Worm (Caenorhabditis elegans) whole organism, early embryonic: ENCODE data around the gene Y67D8C.6.

Experiments
- B0310.2 ChIP-seq: sonication (generic microtip); optimal IDR thresholded peaks from 2 replicates; lab custom pipeline; 2016; ENCODE audit warnings: mild to moderate bottlenecking, missing genetic modification characterization, missing compliant biosample characterization
- F13C5.2 ChIP-seq: sonication (generic microtip); optimal IDR thresholded peaks from 2 replicates; lab custom pipeline; 2017; ENCODE audit warnings: mild to moderate bottlenecking, missing genetic modification characterization, inconsistent platforms, missing compliant biosample characterization
- aly-1 ChIP-seq: sonication (generic microtip); optimal IDR thresholded peaks from 2 replicates; lab custom pipeline; 2016; ENCODE audit warnings: missing genetic modification characterization, missing compliant biosample characterization
- ama-1 ChIP-seq: fragments of 150-350 bp; optimal IDR thresholded peaks from 2 replicates; lab custom pipeline; 2014
- ceh-13 ChIP-seq: fragments of 200-800 bp; sonication (Bioruptor generic); optimal IDR thresholded peaks from 2 replicates; lab custom pipeline; 2018; ENCODE audit warnings: mild to moderate bottlenecking, missing genetic modification characterization, missing compliant biosample characterization
- ceh-36 ChIP-seq: sonication (generic microtip); optimal IDR thresholded peaks from 2 replicates; lab custom pipeline; 2016; ENCODE audit warnings: missing genetic modification characterization, inconsistent platforms, missing compliant biosample characterization
- ets-7 ChIP-seq: sonication (generic microtip); optimal IDR thresholded peaks from 2 replicates; lab custom pipeline; 2016; ENCODE audit warnings: missing genotype, missing genetic modification characterization, missing compliant biosample characterization
- flt-1 ChIP-seq: fragments of 200-800 bp; sonication (Bioruptor generic); IDR thresholded peaks from 2 replicates; pipeline ENCODE4 v1.3.6; 2022; ENCODE audit warnings: missing genetic modification characterization, missing compliant biosample characterization
- hmbx-1 ChIP-seq: sonication (generic microtip); optimal IDR thresholded peaks from 2 replicates; lab custom pipeline; 2016; ENCODE audit warnings: mild to moderate bottlenecking, missing genetic modification characterization, missing compliant biosample characterization
- hmg-4 ChIP-seq: fragments of 200-800 bp; sonication (Bioruptor generic); optimal IDR thresholded peaks from 2 replicates; lab custom pipeline; 2018; ENCODE audit warnings: mild to moderate bottlenecking, missing genetic modification characterization, missing compliant biosample characterization
- hnd-1 ChIP-seq: sonication (generic microtip); optimal IDR thresholded peaks from 2 replicates; lab custom pipeline; 2016; ENCODE audit warnings: missing genetic modification characterization, missing compliant biosample characterization
- pes-1 ChIP-seq: fragments of 200-800 bp; sonication (Bioruptor generic); IDR thresholded peaks from 2 replicates; pipeline ENCODE4 v1.3.6; 2022; ENCODE audit warnings: missing genetic modification reagents, missing genetic modification characterization, missing compliant biosample characterization
- scrt-1 ChIP-seq: fragments of 200-800 bp; sonication (Bioruptor generic); IDR thresholded peaks from 2 replicates; pipeline ENCODE4 v1.3.6; 2022; ENCODE audit warnings: missing genetic modification characterization, missing compliant biosample characterization
- sea-1 ChIP-seq: fragments of 200-800 bp; sonication (Bioruptor generic); conservative IDR thresholded peaks from 2 replicates; pipeline ENCODE4 v1.3.6; 2022; ENCODE audit warnings: missing genetic modification characterization, missing compliant biosample characterization
- tbx-11 ChIP-seq: fragments of 200-800 bp; sonication (Bioruptor generic); IDR thresholded peaks from 2 replicates; pipeline ENCODE4 v1.3.6; 2022; ENCODE audit warnings: missing genetic modification characterization, missing compliant biosample characterization
- tbx-37 ChIP-seq: fragments of 200-800 bp; sonication (Bioruptor generic); conservative IDR thresholded peaks from 2 replicates; pipeline ENCODE4 v1.3.6; 2022; ENCODE audit warnings: missing genetic modification reagents, missing genetic modification characterization, missing compliant biosample characterization
- tra-4 ChIP-seq: sonication (generic microtip); optimal IDR thresholded peaks from 2 replicates; lab custom pipeline; 2017; ENCODE audit warnings: missing genetic modification characterization, missing compliant biosample characterization

Y67D8C.6 gene

DNA sequence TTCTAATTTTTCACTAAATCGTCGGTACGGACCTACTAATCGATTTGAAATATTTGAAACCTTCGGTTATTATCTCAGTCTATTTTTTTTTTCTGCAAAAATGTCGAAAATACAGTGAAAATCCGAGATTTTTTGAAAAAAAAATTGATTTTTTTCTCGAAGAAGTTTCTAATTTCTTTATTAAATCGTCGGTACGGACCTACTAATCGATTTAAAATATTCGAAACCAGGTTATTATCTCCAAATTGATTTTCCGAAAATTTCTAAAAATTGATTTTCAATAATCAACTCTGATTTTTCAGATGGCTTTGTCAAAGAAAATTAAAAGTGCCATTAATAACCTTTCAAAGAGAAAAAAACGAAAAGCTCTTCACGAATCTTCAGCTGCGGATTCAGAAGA, 9.8 kb downstream of the Y67D8C.6 start, which contains the start of gene ivph-3:
Gene ivph-3, plus strand, starts transcription at position 301 of the 400 bp plus-strand sequence.
- TF ChIP-seq tra-4 (tag; lab: Kevin White, UChicago): no peak
- TF ChIP-seq ama-1 (lab: Kevin White, UChicago): no peak
- TF ChIP-seq hmg-4 (GFP tag; lab: Kevin White, UChicago): no peak

DNA sequence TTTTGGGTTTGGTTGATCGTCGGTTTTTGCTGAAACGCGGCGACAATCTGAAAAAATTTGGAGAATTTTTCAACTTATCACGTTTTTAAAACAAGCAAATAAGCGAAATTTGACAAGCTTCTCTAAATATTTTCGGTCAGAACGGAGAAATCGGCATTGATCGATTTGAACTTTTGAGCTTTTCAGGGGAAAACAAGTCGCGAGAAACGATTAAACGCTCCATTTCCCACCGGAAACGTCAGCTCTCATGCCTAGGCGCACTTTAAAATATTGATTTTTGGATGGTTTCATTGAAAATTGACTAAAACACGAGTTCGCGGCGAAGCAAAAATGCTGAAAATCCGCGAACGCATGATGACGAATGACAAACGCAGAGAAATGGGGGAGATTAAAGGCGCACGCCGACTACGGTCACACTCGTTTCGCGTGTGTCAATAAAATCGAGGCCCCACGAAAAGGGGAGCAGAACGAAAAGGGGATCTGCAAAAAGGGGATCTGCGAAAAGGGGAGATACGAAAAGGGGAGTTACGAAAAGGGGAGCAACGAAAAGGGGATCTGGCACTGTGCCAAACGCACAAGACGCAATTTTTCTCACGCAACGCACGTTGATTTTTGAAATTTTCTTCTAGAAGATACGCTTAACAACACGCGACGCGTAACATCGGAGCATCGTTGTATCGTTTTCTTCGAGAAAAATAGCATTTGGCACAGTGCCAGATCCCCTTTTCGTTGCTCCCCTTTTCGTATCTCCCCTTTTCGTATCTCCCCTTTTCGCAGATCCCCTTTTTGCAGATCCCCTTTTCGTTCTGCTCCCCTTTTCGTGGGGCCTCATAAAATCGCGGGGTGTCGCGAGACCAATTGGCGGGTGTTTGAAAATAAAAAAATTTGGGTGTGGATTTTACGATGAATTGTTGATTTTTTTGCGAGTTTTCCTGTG, 12.9 kb downstream of the Y67D8C.6 start, which contains the start of gene eel-1:
Gene eel-1, minus strand, starts transcription at position 51 of the 937 bp plus-strand sequence.
- TF ChIP-seq sea-1 (GFP tag; lab: Robert Waterston, UW) (peak; percentile 90), B0310.2 (peak; percentile 59), flt-1 (GFP tag; lab: Robert Waterston, UW) (peak; percentile 80), pes-1 (GFP tag; lab: Robert Waterston, UW) (peak; percentile 92), F13C5.2 (peak; percentile 38), aly-1 (tag; lab: Kevin White, UChicago) (peak; percentile 70), ceh-13 (peak; percentile 43), hmg-4 (GFP tag; lab: Kevin White, UChicago) (peak; percentile 84), hnd-1 (peak; percentile 71), ceh-36 (peak; percentile 42), tra-4 (tag; lab: Kevin White, UChicago) (peak; percentile 55), ets-7 (tag; lab: Kevin White, UChicago) (peak; percentile 92), tbx-11 (GFP tag; lab: Robert Waterston, UW) (peak; percentile 89), tbx-37 (GFP tag; lab: Robert Waterston, UW) (peak; percentile 93), scrt-1 (peak; percentile 86)

- no peak for TF ChIP-seq hnd-1
- no peak for TF ChIP-seq aly-1 (tag; lab: Kevin White, UChicago)
- TF ChIP-seq hmg-4 (GFP tag; lab: Kevin White, UChicago): no peak
- no peak for TF ChIP-seq sea-1 (GFP tag; lab: Robert Waterston, UW)
- no peak for TF ChIP-seq hmbx-1 (tag; lab: Kevin White, UChicago)
- TF ChIP-seq ets-7 (tag; lab: Kevin White, UChicago): no peak
- no peak for TF ChIP-seq tra-4 (tag; lab: Kevin White, UChicago)
- TF ChIP-seq scrt-1: no peak
- no peak for TF ChIP-seq tbx-37 (GFP tag; lab: Robert Waterston, UW)
- no peak for TF ChIP-seq ama-1 (lab: Kevin White, UChicago)
- no peak for TF ChIP-seq B0310.2
- TF ChIP-seq F13C5.2: no peak
These were observed 16.3 kb downstream of the Y67D8C.6 start for ce11 chrIV:3046889-3047288.

DNA sequence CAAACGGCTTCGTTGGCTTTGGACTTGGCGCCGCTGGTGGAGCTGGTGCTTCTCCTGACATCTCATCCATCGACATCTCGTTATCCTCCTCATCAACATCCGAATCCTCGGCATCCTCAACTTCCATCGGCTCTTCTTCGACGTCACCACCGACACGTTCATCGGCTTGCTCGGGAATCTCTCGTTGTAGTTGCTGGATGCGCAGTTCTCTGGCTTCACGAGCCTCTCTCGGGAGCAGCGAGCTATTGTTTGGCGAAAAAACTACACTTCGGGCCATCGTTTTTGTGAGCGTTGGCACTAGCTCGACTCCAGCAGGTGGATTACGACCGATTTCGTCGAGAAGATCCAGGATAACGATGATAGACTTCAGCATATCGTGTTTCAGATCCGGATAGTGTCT, 17.2 kb downstream of the Y67D8C.6 start:
- TF ChIP-seq ets-7 (tag; lab: Kevin White, UChicago) (no peak), hmg-4 (GFP tag; lab: Kevin White, UChicago) (no peak), ceh-36 (no peak), F13C5.2 (no peak), ama-1 (lab: Kevin White, UChicago) (no peak), tra-4 (tag; lab: Kevin White, UChicago) (no peak), ceh-13 (no peak), tbx-11 (GFP tag; lab: Robert Waterston, UW) (no peak), B0310.2 (no peak), sea-1 (GFP tag; lab: Robert Waterston, UW) (no peak), hnd-1 (no peak), aly-1 (tag; lab: Kevin White, UChicago) (no peak)

DNA sequence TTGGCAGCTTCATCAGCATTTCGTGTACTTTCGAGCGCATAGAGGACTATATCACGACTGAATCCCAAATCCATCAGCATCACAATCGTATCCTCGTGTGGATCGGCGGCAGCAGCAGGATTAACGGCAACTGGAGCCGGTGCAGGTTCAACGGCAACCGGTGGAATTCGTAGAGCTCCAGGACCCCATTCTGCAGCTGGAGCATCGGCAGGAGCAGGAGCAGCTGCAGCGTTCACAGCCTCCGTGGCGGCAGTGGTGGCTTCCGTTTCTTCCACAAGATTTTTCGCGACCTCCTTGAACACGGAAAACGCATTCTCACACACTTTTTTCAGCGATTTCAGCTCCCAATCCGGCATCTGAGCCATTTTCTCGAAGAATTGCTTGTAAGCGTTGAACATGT, 19.0 kb downstream of the Y67D8C.6 start:
- no peak for TF ChIP-seq F13C5.2
- no peak for TF ChIP-seq pes-1 (GFP tag; lab: Robert Waterston, UW)
- no peak for TF ChIP-seq tbx-11 (GFP tag; lab: Robert Waterston, UW)
- no peak for TF ChIP-seq B0310.2

DNA sequence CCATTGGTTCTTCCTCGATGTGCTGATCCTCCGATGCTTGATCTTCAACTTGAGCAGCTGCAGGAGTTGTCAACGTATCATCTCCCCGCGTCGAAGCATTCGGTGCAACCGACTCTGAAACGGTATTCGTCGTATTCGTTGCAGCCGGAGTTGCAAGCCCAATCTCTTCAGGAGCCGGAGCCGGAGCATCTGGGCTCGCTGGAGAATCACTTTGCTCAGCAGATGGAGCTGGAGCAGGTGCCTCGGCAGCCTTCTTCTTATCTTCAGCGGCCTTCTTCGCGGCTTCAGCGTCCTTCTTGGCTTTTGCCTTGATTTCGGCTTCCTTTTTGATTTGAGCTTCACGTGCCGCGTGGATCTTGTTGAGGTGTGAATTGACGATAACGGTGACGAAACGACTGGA, 24.4 kb downstream of the Y67D8C.6 start:
- no peak for TF ChIP-seq tra-4 (tag; lab: Kevin White, UChicago)
- no peak for TF ChIP-seq aly-1 (tag; lab: Kevin White, UChicago)
- no peak for TF ChIP-seq F13C5.2
- TF ChIP-seq ceh-36: no peak
- no peak for TF ChIP-seq B0310.2
- TF ChIP-seq tbx-11 (GFP tag; lab: Robert Waterston, UW): no peak
- TF ChIP-seq sea-1 (GFP tag; lab: Robert Waterston, UW): no peak
- no peak for TF ChIP-seq ceh-13
- no peak for TF ChIP-seq ama-1 (lab: Kevin White, UChicago)
- TF ChIP-seq tbx-37 (GFP tag; lab: Robert Waterston, UW): no peak
- no peak for TF ChIP-seq ets-7 (tag; lab: Kevin White, UChicago)
- no peak for TF ChIP-seq hmbx-1 (tag; lab: Kevin White, UChicago)
- no peak for TF ChIP-seq flt-1 (GFP tag; lab: Robert Waterston, UW)
- TF ChIP-seq hmg-4 (GFP tag; lab: Kevin White, UChicago): no peak
- TF ChIP-seq scrt-1: no peak
- TF ChIP-seq pes-1 (GFP tag; lab: Robert Waterston, UW): no peak
- no peak for TF ChIP-seq hnd-1

- TF ChIP-seq aly-1 (tag; lab: Kevin White, UChicago): no peak
These were observed 25.3 kb downstream of the Y67D8C.6 start for ce11 chrIV:3037932-3038331.

- TF ChIP-seq hmg-4 (GFP tag; lab: Kevin White, UChicago) (no peak), B0310.2 (no peak), ets-7 (tag; lab: Kevin White, UChicago) (no peak), tbx-37 (GFP tag; lab: Robert Waterston, UW) (no peak), ama-1 (lab: Kevin White, UChicago) (no peak), ceh-13 (no peak), F13C5.2 (no peak), ceh-36 (no peak), pes-1 (GFP tag; lab: Robert Waterston, UW) (no peak), tra-4 (tag; lab: Kevin White, UChicago) (no peak), flt-1 (GFP tag; lab: Robert Waterston, UW) (no peak), sea-1 (GFP tag; lab: Robert Waterston, UW) (no peak), hmbx-1 (tag; lab: Kevin White, UChicago) (no peak), tbx-11 (GFP tag; lab: Robert Waterston, UW) (no peak), hnd-1 (no peak)
These were observed 27.8 kb downstream of the Y67D8C.6 start for ce11 chrIV:3035375-3035774.
